Worm (Caenorhabditis elegans) whole organism, L4 larva: ENCODE measurements around the gene eak-7.

Source experiments
- D1046.2 ChIP-seq: fragments of 200-800 bp; sonication (Bioruptor generic); IDR thresholded peaks from 2 replicates; pipeline ENCODE4 v1.3.6; 2022; ENCODE audit warnings: missing genetic modification characterization, missing compliant biosample characterization
- R02D3.7 ChIP-seq: fragments of 150-350 bp; sonication (generic microtip); optimal IDR thresholded peaks from 3 replicates; lab custom pipeline; 2014; ENCODE audit warnings: missing biosample characterization, missing genetic modification characterization
- Y48G9A.11 ChIP-seq: fragments of 200-800 bp; sonication (Bioruptor generic); IDR thresholded peaks from 2 replicates; pipeline ENCODE4 v1.3.6; 2022; ENCODE audit warnings: missing genetic modification reagents, missing genetic modification characterization, missing compliant biosample characterization
- ama-1 ChIP-seq: fragments of 150-350 bp; optimal IDR thresholded peaks from 2 replicates; lab custom pipeline; 2014; ENCODE audit warnings: inconsistent platforms, mixed read lengths
- ceh-62 ChIP-seq: sonication (generic microtip); optimal IDR thresholded peaks from 2 replicates; lab custom pipeline; 2017; ENCODE audit warnings: missing biosample characterization, missing genetic modification characterization
- ceh-82 ChIP-seq: sonication (generic microtip); optimal IDR thresholded peaks from 2 replicates; lab custom pipeline; 2017; ENCODE audit warnings: missing biosample characterization, missing genetic modification characterization
- ctbp-1 ChIP-seq: fragments of 200-800 bp; sonication (Bioruptor generic); IDR thresholded peaks from 2 replicates; pipeline ENCODE4 v1.3.6; 2022; ENCODE audit warnings: missing genetic modification reagents, missing genetic modification characterization, missing compliant biosample characterization
- dve-1 ChIP-seq: sonication (generic microtip); optimal IDR thresholded peaks from 2 replicates; lab custom pipeline; 2017; ENCODE audit warnings: antibody characterized with exemption, mild to moderate bottlenecking, missing genetic modification characterization, missing compliant biosample characterization; ENCODE audit not compliant: insufficient read depth
- egl-27 ChIP-seq: sonication (generic microtip); optimal IDR thresholded peaks from 3 replicates; lab custom pipeline; 2017; ENCODE audit warnings: missing biosample characterization, missing genetic modification reagents, missing genetic modification characterization
- egl-43 ChIP-seq: fragments of 200-800 bp; sonication (Bioruptor generic); IDR thresholded peaks from 2 replicates; pipeline ENCODE4 v1.3.6; 2022; ENCODE audit warnings: missing genetic modification reagents, missing genetic modification characterization, missing compliant biosample characterization
- fkh-10 ChIP-seq: fragments of 150-350 bp; optimal IDR thresholded peaks from 2 replicates; lab custom pipeline; 2014; ENCODE audit warnings: missing biosample characterization, missing genetic modification reagents, missing genetic modification characterization
- fos-1 ChIP-seq: fragments of 150-350 bp; optimal IDR thresholded peaks from 2 replicates; lab custom pipeline; 2014; ENCODE audit warnings: missing biosample characterization, missing genetic modification characterization
- gei-8 ChIP-seq: fragments of 200-800 bp; sonication (Bioruptor generic); optimal IDR thresholded peaks from 2 replicates; lab custom pipeline; 2018; ENCODE audit warnings: mild to moderate bottlenecking, missing genetic modification characterization, missing compliant biosample characterization
- hmg-1.1 ChIP-seq: fragments of 200-800 bp; sonication (Bioruptor generic); IDR thresholded peaks from 2 replicates; pipeline ENCODE4 v1.3.6; 2022; ENCODE audit warnings: missing genetic modification reagents, missing genetic modification characterization, missing compliant biosample characterization
- jun-1 ChIP-seq: fragments of 150-350 bp; optimal IDR thresholded peaks from 2 replicates; lab custom pipeline; 2014; ENCODE audit warnings: missing biosample characterization, missing genetic modification reagents, missing genetic modification characterization
- lin-13 ChIP-seq: fragments of 150-350 bp; optimal IDR thresholded peaks from 2 replicates; lab custom pipeline; 2014; ENCODE audit warnings: missing biosample characterization, missing genetic modification reagents, missing genetic modification characterization
- lin-39 ChIP-seq: fragments of 150-350 bp; optimal IDR thresholded peaks from 2 replicates; lab custom pipeline; 2014; ENCODE audit warnings: missing biosample characterization, missing genetic modification reagents, missing genetic modification characterization
- lir-3 ChIP-seq: sonication (generic microtip); optimal IDR thresholded peaks from 2 replicates; lab custom pipeline; 2016; ENCODE audit warnings: mild to moderate bottlenecking, missing genetic modification characterization, missing compliant biosample characterization
- madf-9 ChIP-seq: fragments of 200-800 bp; sonication (Bioruptor generic); conservative IDR thresholded peaks from 2 replicates; pipeline ENCODE4 v1.3.6; 2022; ENCODE audit warnings: missing genetic modification reagents, missing genetic modification characterization, missing compliant biosample characterization
- mdl-1 ChIP-seq, 2 experiments: fragments of 150-350 bp in 1 of 2; sonication (generic microtip) in 1 of 2; optimal IDR thresholded peaks; 2 replicates each; lab custom pipeline; 2014 to 2017; ENCODE audit warnings: missing biosample characterization in 2 of 2, missing genetic modification characterization in 2 of 2
- mes-2 ChIP-seq: sonication (generic microtip); optimal IDR thresholded peaks from 2 replicates; lab custom pipeline; 2016; ENCODE audit warnings: missing genotype, mild to moderate bottlenecking, missing genetic modification characterization, missing compliant biosample characterization; ENCODE audit not compliant: poor library complexity, severe bottlenecking
- mxl-2 ChIP-seq: fragments of 200-800 bp; sonication (Bioruptor generic); conservative IDR thresholded peaks from 2 replicates; pipeline ENCODE4 v1.3.6; 2022; ENCODE audit warnings: missing genetic modification reagents, missing genetic modification characterization, missing compliant biosample characterization
- mxl-3 ChIP-seq: fragments of 200-800 bp; sonication (Bioruptor generic); optimal IDR thresholded peaks from 2 replicates; lab custom pipeline; 2018; ENCODE audit warnings: mild to moderate bottlenecking, missing genetic modification characterization, missing compliant biosample characterization
- nhr-102 ChIP-seq: sonication (generic microtip); optimal IDR thresholded peaks from 2 replicates; lab custom pipeline; 2016; ENCODE audit warnings: mild to moderate bottlenecking, missing genetic modification characterization, moderate library complexity, missing compliant biosample characterization
- nhr-111 ChIP-seq: fragments of 200-800 bp; sonication (Bioruptor generic); optimal IDR thresholded peaks from 2 replicates; lab custom pipeline; 2018; ENCODE audit warnings: mild to moderate bottlenecking, missing genetic modification characterization, missing compliant biosample characterization
- nhr-237 ChIP-seq: sonication (generic microtip); optimal IDR thresholded peaks from 2 replicates; lab custom pipeline; 2017; ENCODE audit warnings: missing biosample characterization, missing genetic modification characterization
- nhr-28 ChIP-seq: fragments of 150-350 bp; optimal IDR thresholded peaks from 2 replicates; lab custom pipeline; 2014; ENCODE audit warnings: missing biosample characterization, missing genetic modification characterization
- nhr-42 ChIP-seq: fragments of 200-800 bp; sonication (Bioruptor generic); IDR thresholded peaks from 2 replicates; pipeline ENCODE4 v1.3.6; 2022; ENCODE audit warnings: missing genetic modification characterization, missing compliant biosample characterization
- nhr-48 ChIP-seq: sonication (generic microtip); optimal IDR thresholded peaks from 2 replicates; lab custom pipeline; 2016; ENCODE audit warnings: mild to moderate bottlenecking, missing genetic modification characterization, missing compliant biosample characterization
- nhr-6 ChIP-seq: fragments of 150-350 bp; optimal IDR thresholded peaks from 2 replicates; lab custom pipeline; 2014; ENCODE audit warnings: missing biosample characterization, missing genetic modification characterization
- pha-4 ChIP-seq, 2 experiments: fragments of 150-350 bp in 1 of 2; fragments of 200-800 bp in 1 of 2; sonication (Bioruptor generic) in 1 of 2; IDR thresholded peaks in 1 of 2; optimal IDR thresholded peaks in 1 of 2; 2 replicates each; pipeline versions ENCODE4 v1.3.6 to Lab custom; 2014 to 2022; ENCODE audit warnings: missing genetic modification characterization in 2 of 2, missing genetic modification reagents in 2 of 2, missing biosample characterization in 1 of 2, missing compliant biosample characterization in 1 of 2
- php-3 ChIP-seq: fragments of 200-800 bp; sonication (Bioruptor generic); IDR thresholded peaks from 2 replicates; pipeline ENCODE4 v1.3.6; 2022; ENCODE audit warnings: missing genetic modification reagents, missing genetic modification characterization, missing compliant biosample characterization
- rbr-2 ChIP-seq: sonication (generic microtip); optimal IDR thresholded peaks from 2 replicates; lab custom pipeline; 2016; ENCODE audit warnings: missing genotype, missing genetic modification characterization, missing compliant biosample characterization
- sdz-12 ChIP-seq: fragments of 200-800 bp; sonication (Bioruptor generic); optimal IDR thresholded peaks from 2 replicates; lab custom pipeline; 2018; ENCODE audit warnings: mild to moderate bottlenecking, missing genetic modification characterization, missing compliant biosample characterization
- set-16 ChIP-seq: fragments of 200-800 bp; sonication (Bioruptor generic); IDR thresholded peaks from 2 replicates; pipeline ENCODE4 v1.3.6; 2022; ENCODE audit warnings: missing genetic modification reagents, missing genetic modification characterization, missing compliant biosample characterization
- snpc-1.2 ChIP-seq: fragments of 200-800 bp; sonication (Bioruptor generic); IDR thresholded peaks from 2 replicates; pipeline ENCODE4 v1.3.6; 2022; ENCODE audit warnings: missing genetic modification reagents, missing genetic modification characterization, missing compliant biosample characterization
- spr-1 ChIP-seq: sonication (generic microtip); optimal IDR thresholded peaks from 2 replicates; lab custom pipeline; 2016; ENCODE audit warnings: mild to moderate bottlenecking, missing genetic modification characterization, missing compliant biosample characterization
- tag-97 ChIP-seq: fragments of 200-800 bp; sonication (Bioruptor generic); IDR thresholded peaks from 2 replicates; pipeline ENCODE4 v1.3.6; 2022; ENCODE audit warnings: missing genetic modification characterization, missing compliant biosample characterization
- tra-1 ChIP-seq: fragments of 200-800 bp; sonication (Bioruptor generic); IDR thresholded peaks from 2 replicates; pipeline ENCODE4 v1.3.6; 2022; ENCODE audit warnings: missing genetic modification reagents, missing genetic modification characterization, missing compliant biosample characterization
- unc-130 ChIP-seq: sonication (generic microtip); optimal IDR thresholded peaks from 2 replicates; lab custom pipeline; 2016; ENCODE audit warnings: missing genetic modification reagents, missing genetic modification characterization, missing compliant biosample characterization
- unc-39 ChIP-seq: sonication (generic microtip); optimal IDR thresholded peaks from 2 replicates; lab custom pipeline; 2017; ENCODE audit warnings: missing biosample characterization, missing genetic modification characterization
- unc-62 ChIP-seq, 3 experiments: fragments of 150-350 bp in 1 of 3; sonication (generic microtip); optimal IDR thresholded peaks in 2 of 3; peaks in 1 of 3; 1 replicate in 1 of 3; 2 replicates in 2 of 3; lab custom pipeline; 2014 to 2017; ENCODE audit warnings: missing biosample characterization in 3 of 3, missing genetic modification characterization in 3 of 3, missing genetic modification reagents in 3 of 3, missing genotype in 1 of 3
- vab-7 ChIP-seq: fragments of 200-800 bp; sonication (Bioruptor generic); IDR thresholded peaks from 2 replicates; pipeline ENCODE4 v1.3.6; 2022; ENCODE audit warnings: missing genetic modification reagents, missing genetic modification characterization, missing compliant biosample characterization
- zag-1 ChIP-seq: fragments of 150-350 bp; optimal IDR thresholded peaks from 2 replicates; lab custom pipeline; 2014; ENCODE audit warnings: missing biosample characterization, missing genetic modification characterization
- zfp-3 ChIP-seq: fragments of 200-800 bp; sonication (Bioruptor generic); conservative IDR thresholded peaks from 2 replicates; pipeline ENCODE4 v1.3.6; 2022; ENCODE audit warnings: missing genetic modification reagents, missing genetic modification characterization, missing compliant biosample characterization
- zip-2 ChIP-seq: fragments of 150-350 bp; optimal IDR thresholded peaks from 2 replicates; lab custom pipeline; 2014; ENCODE audit warnings: missing biosample characterization, missing genetic modification characterization

Gene eak-7

ce11 chrIV:12594574-12594973 is 28.8 kb upstream of the eak-7 start (continued):
- TF ChIP-seq nhr-102 (tag; lab: Kevin White, UChicago) (peak; percentile 81), set-16 (GFP tag; lab: Robert Waterston, UW) (peak; percentile 61), lir-3 (tag; lab: Kevin White, UChicago) (peak; percentile 13), zfp-3 (GFP tag; lab: Robert Waterston, UW) (no peak), lin-13 (GFP tag; lab: Kevin White, UChicago) (peak; percentile 63), tra-1 (GFP tag; lab: Robert Waterston, UW) (peak; percentile 51; the same call in 1 of the 2 replicates)
- TF ChIP-seq, all 104 proteins: peak for 66

ce11 chrIV:12590373-12590772 is 24.6 kb upstream of the eak-7 start, which contains the start of gene cul-6:
cul-6 (minus strand) TSS chrIV:12590451.
- no peak for TF ChIP-seq nhr-237 (tag; lab: Kevin White, UChicago)
- TF ChIP-seq nhr-48 = no peak
- TF ChIP-seq nhr-42 (GFP tag; lab: Robert Waterston, UW) = no peak
- no peak for TF ChIP-seq dve-1 (tag; lab: Kevin White, UChicago)
- TF ChIP-seq vab-7 (GFP tag; lab: Robert Waterston, UW) = no peak
- TF ChIP-seq mdl-1 (tag; optimal IDR thresholded peaks at IDR 0.05; lab: Kevin White, UChicago) = no peak
- no peak for TF ChIP-seq unc-130 (GFP tag; lab: Kevin White, UChicago)
- no peak for TF ChIP-seq ctbp-1 (GFP tag; lab: Robert Waterston, UW)
- TF ChIP-seq sdz-12 (GFP tag; lab: Kevin White, UChicago) = no peak
- no peak for TF ChIP-seq egl-43 (GFP tag; lab: Robert Waterston, UW)

DNA sequence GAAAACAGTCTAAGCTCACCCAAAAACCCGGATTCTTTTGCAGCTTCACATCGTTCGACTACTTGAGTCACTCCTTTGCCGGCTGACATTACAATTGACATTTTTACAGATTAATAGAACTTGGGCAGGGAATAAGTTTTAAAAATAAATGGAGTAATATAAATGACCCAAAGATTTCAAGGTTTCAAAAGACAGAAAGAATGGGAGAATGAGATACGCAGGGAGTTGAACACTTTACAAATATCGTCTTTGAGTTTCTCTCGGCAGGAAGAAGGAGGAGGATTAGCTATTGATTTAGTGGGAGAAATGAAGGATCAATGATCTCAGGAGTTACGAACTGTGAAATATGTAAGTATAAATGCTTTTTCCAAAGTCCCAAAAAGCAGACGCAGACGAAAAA is 20.2 kb upstream of the eak-7 start, which contains the start of gene K08E7.8:
K08E7.8 (minus strand) TSS at position 101 of the 400 bp plus-strand sequence.
- no peak for TF ChIP-seq R02D3.7 (tag; lab: Kevin White, UChicago)
- TF ChIP-seq tag-97 (GFP tag; lab: Robert Waterston, UW) = no peak
- no peak for TF ChIP-seq vab-7 (GFP tag; lab: Robert Waterston, UW)
- no peak for TF ChIP-seq ceh-62
- no peak for TF ChIP-seq php-3 (GFP tag; lab: Robert Waterston, UW)
- TF ChIP-seq nhr-111 (GFP tag; lab: Kevin White, UChicago) = no peak
- no peak for TF ChIP-seq mxl-2 (GFP tag; lab: Robert Waterston, UW)
- TF ChIP-seq madf-9 (GFP tag; lab: Robert Waterston, UW) = no peak
- no peak for TF ChIP-seq nhr-28 (tag; lab: Kevin White, UChicago)
- TF ChIP-seq zag-1 (tag; lab: Kevin White, UChicago) = no peak
- TF ChIP-seq unc-39 (tag; lab: Kevin White, UChicago) = no peak
- TF ChIP-seq hmg-1.1 (GFP tag; lab: Robert Waterston, UW) = no peak
- TF ChIP-seq Y48G9A.11 = no peak
- no peak for TF ChIP-seq rbr-2 (tag; lab: Kevin White, UChicago)
- TF ChIP-seq nhr-237 (tag; lab: Kevin White, UChicago) = no peak
- no peak for TF ChIP-seq fkh-10
- no peak for TF ChIP-seq dve-1 (tag; lab: Kevin White, UChicago)
- no peak for TF ChIP-seq ceh-82 (tag; lab: Kevin White, UChicago)
- TF ChIP-seq unc-62 (GFP tag; optimal IDR thresholded peaks at IDR 0.05 in 1 of 2; lab: Kevin White, UChicago) = no peak
- no peak for TF ChIP-seq unc-62 (tag; optimal IDR thresholded peaks at IDR 0.05; lab: Kevin White, UChicago)

DNA sequence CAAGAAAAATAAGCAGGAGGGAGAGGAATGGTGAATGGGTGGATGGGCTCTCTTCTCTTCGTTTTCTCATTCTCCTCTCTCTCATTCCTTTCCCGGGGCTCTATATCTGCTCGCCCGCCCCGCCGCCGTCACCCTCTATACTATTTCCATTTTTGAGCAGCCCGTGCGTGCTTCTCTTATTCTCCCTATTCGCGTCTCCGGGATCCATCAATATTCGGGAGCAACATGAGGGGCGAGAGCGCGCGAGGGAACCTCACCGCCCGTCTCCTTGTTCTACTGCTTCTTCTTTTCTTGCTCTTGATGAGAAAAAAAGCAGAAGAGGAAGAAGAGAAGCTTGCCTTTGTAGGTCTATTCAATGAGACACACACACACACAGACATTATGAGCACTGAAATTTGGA is 18.4 kb upstream of the eak-7 start:
- no peak for TF ChIP-seq fos-1 (tag; lab: Kevin White, UChicago)
- TF ChIP-seq sdz-12 (GFP tag; lab: Kevin White, UChicago) = no peak
- TF ChIP-seq ama-1 = no peak
- no peak for TF ChIP-seq mxl-3 (GFP tag; lab: Kevin White, UChicago)
- no peak for TF ChIP-seq pha-4 (GFP tag; IDR thresholded peaks at IDR 0.05; lab: Robert Waterston, UW)
- no peak for TF ChIP-seq pha-4 (tag; optimal IDR thresholded peaks at IDR 0.05; lab: Kevin White, UChicago)
- no peak for TF ChIP-seq lin-39 (tag; lab: Kevin White, UChicago)
- no peak for TF ChIP-seq nhr-111 (GFP tag; lab: Kevin White, UChicago)
- no peak for TF ChIP-seq egl-27 (tag; lab: Kevin White, UChicago)
- TF ChIP-seq nhr-6 = no peak
- TF ChIP-seq snpc-1.2 (GFP tag; lab: Robert Waterston, UW) = no peak
- no peak for TF ChIP-seq R02D3.7 (tag; lab: Kevin White, UChicago)
- no peak for TF ChIP-seq gei-8 (GFP tag; lab: Kevin White, UChicago)
- TF ChIP-seq spr-1 (tag; lab: Kevin White, UChicago) = no peak
- TF ChIP-seq jun-1 (tag; lab: Kevin White, UChicago) = no peak
- TF ChIP-seq D1046.2 (GFP tag; lab: Robert Waterston, UW) = no peak
- TF ChIP-seq zip-2 (tag; lab: Kevin White, UChicago) = no peak
- peak; percentile 24 for TF ChIP-seq mes-2 (tag; lab: Kevin White, UChicago)
